Worm (Caenorhabditis elegans) whole organism, L2 larva: Measurements from ENCODE around the gene F56C9.3.

Experiments used
- F13H6.1 ChIP-seq: sonication (generic microtip); optimal IDR thresholded peaks from 2 replicates; lab custom pipeline; 2016; ENCODE audit warnings: missing genetic modification characterization, missing compliant biosample characterization
- ama-1 ChIP-seq: fragments of 150-350 bp; optimal IDR thresholded peaks from 2 replicates; lab custom pipeline; 2018; ENCODE audit warnings: inconsistent platforms
- egl-27 ChIP-seq: sonication (generic microtip); optimal IDR thresholded peaks from 3 replicates; lab custom pipeline; 2017; ENCODE audit warnings: missing biosample characterization, missing genetic modification reagents, missing genetic modification characterization
- fos-1 ChIP-seq: fragments of 150-350 bp; optimal IDR thresholded peaks from 2 replicates; lab custom pipeline; 2014; ENCODE audit warnings: missing biosample characterization, missing genetic modification characterization
- lin-11 ChIP-seq: fragments of 150-350 bp; sonication (generic microtip); optimal IDR thresholded peaks from 2 replicates; lab custom pipeline; 2014; ENCODE audit warnings: missing biosample characterization, missing genetic modification characterization, inconsistent platforms, mixed read lengths
- mab-5 ChIP-seq: fragments of 150-350 bp; optimal IDR thresholded peaks from 2 replicates; lab custom pipeline; 2014; ENCODE audit warnings: missing biosample characterization, missing genetic modification characterization
- nhr-12 ChIP-seq: fragments of 150-350 bp; optimal IDR thresholded peaks from 2 replicates; lab custom pipeline; 2014; ENCODE audit warnings: missing biosample characterization, missing genetic modification characterization
- nhr-237 ChIP-seq: fragments of 150-350 bp; optimal IDR thresholded peaks from 2 replicates; lab custom pipeline; 2014; ENCODE audit warnings: missing biosample characterization, missing genetic modification characterization
- nhr-6 ChIP-seq: fragments of 150-350 bp; optimal IDR thresholded peaks from 2 replicates; lab custom pipeline; 2014; ENCODE audit warnings: missing biosample characterization, missing genetic modification characterization
- sma-3 ChIP-seq: sonication (generic microtip); optimal IDR thresholded peaks from 2 replicates; lab custom pipeline; 2016; ENCODE audit warnings: missing genetic modification reagents, missing genetic modification characterization, missing compliant biosample characterization
- unc-55 ChIP-seq: fragments of 150-350 bp; sonication (generic microtip); optimal IDR thresholded peaks from 3 replicates; lab custom pipeline; 2014; ENCODE audit warnings: missing biosample characterization, missing genetic modification reagents, missing genetic modification characterization
- ztf-11 ChIP-seq: sonication (generic microtip); optimal IDR thresholded peaks from 2 replicates; lab custom pipeline; 2017; ENCODE audit warnings: missing biosample characterization, missing genetic modification characterization
- ztf-4 ChIP-seq: fragments of 150-350 bp; optimal IDR thresholded peaks from 2 replicates; lab custom pipeline; 2014; ENCODE audit warnings: missing biosample characterization, missing genetic modification characterization

DNA sequence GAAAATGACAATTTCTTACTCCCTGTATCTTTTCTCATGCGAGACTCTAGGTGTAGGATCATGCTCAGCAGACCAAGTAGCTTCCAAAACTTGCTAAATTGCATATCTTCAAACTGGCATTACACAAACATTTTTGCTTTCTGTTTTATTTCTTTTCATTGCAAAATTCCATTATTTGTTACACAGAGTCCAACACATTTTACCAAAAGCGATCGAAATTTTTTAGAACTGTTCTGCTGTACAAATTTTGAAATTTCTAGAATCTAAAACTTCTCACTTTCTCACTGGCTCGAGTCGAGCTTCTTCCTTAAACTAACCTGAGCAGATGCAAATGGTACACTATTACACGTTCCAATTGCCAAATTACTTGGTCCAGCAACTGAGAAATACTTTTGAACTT is 3.4 kb downstream of the F56C9.3 start:
- TF ChIP-seq lin-11 (tag; lab: Kevin White, UChicago) (no peak), nhr-6 (tag; lab: Kevin White, UChicago) (no peak), F13H6.1 (no peak), sma-3 (no peak), ama-1 (lab: Kevin White, UChicago) (no peak), fos-1 (tag; lab: Kevin White, UChicago) (no peak), nhr-237 (tag; lab: Kevin White, UChicago) (no peak), ztf-11 (no peak), mab-5 (no peak), unc-55 (GFP tag; lab: Kevin White, UChicago) (no peak), egl-27 (tag; lab: Kevin White, UChicago) (no peak), nhr-12 (tag; lab: Kevin White, UChicago) (no peak), ztf-4 (tag; lab: Kevin White, UChicago) (no peak)
